Worm (Caenorhabditis elegans) whole organism, L3 larva: Measurements from ENCODE around the gene lon-3.

Experiments
- R02D3.7 ChIP-seq: fragments of 150-350 bp; optimal IDR thresholded peaks from 2 replicates; lab custom pipeline; 2014; ENCODE audit warnings: missing biosample characterization, missing genetic modification characterization
- aly-2 ChIP-seq: fragments of 150-350 bp; optimal IDR thresholded peaks from 2 replicates; lab custom pipeline; 2014; ENCODE audit warnings: missing biosample characterization, missing genetic modification characterization
- ceh-16 ChIP-seq: sonication (generic microtip); optimal IDR thresholded peaks from 2 replicates; lab custom pipeline; 2017; ENCODE audit warnings: missing biosample characterization, missing genetic modification characterization
- ceh-28 ChIP-seq: fragments of 150-350 bp; optimal IDR thresholded peaks from 2 replicates; lab custom pipeline; 2014; ENCODE audit warnings: missing biosample characterization, missing genetic modification reagents, missing genetic modification characterization
- daf-12 ChIP-seq: fragments of 150-350 bp; optimal IDR thresholded peaks from 2 replicates; lab custom pipeline; 2014; ENCODE audit warnings: missing biosample characterization, missing genetic modification reagents, missing genetic modification characterization
- egl-5 ChIP-seq: fragments of 150-350 bp; optimal IDR thresholded peaks from 2 replicates; lab custom pipeline; 2017; ENCODE audit warnings: missing biosample characterization, missing genetic modification reagents, missing genetic modification characterization, inconsistent platforms
- elt-3 ChIP-seq, 3 experiments: fragments of 150-350 bp in 1 of 3; sonication (generic microtip) in 2 of 3; optimal IDR thresholded peaks; 2 replicates in 2 of 3; 4 replicates in 1 of 3; lab custom pipeline; 2014 to 2017; ENCODE audit warnings: missing biosample characterization in 3 of 3, missing genetic modification characterization in 3 of 3
- eor-1 ChIP-seq, 2 experiments: fragments of 150-350 bp; optimal IDR thresholded peaks; 2 replicates each; lab custom pipeline; 2014 to 2018; ENCODE audit warnings: missing biosample characterization in 2 of 2, missing genetic modification characterization in 2 of 2
- fkh-10 ChIP-seq: sonication (generic microtip); optimal IDR thresholded peaks from 2 replicates; lab custom pipeline; 2017; ENCODE audit warnings: missing biosample characterization, missing genetic modification reagents, missing genetic modification characterization
- hmg-11 ChIP-seq: sonication (generic microtip); optimal IDR thresholded peaks from 2 replicates; lab custom pipeline; 2016; ENCODE audit warnings: missing genetic modification characterization, missing compliant biosample characterization
- jun-1 ChIP-seq: fragments of 150-350 bp; optimal IDR thresholded peaks from 2 replicates; lab custom pipeline; 2014; ENCODE audit warnings: missing biosample characterization, missing genetic modification reagents, missing genetic modification characterization
- lin-15B ChIP-seq: fragments of 150-350 bp; optimal IDR thresholded peaks from 2 replicates; lab custom pipeline; 2014; ENCODE audit warnings: missing biosample characterization, missing genetic modification characterization
- lin-39 ChIP-seq: fragments of 150-350 bp; optimal IDR thresholded peaks from 2 replicates; lab custom pipeline; 2018; ENCODE audit warnings: missing biosample characterization, missing genetic modification reagents, missing genetic modification characterization
- mml-1 ChIP-seq: fragments of 150-350 bp; sonication (generic microtip); optimal IDR thresholded peaks from 3 replicates; lab custom pipeline; 2014; ENCODE audit warnings: missing biosample characterization, missing genetic modification characterization
- nfya-1 ChIP-seq: sonication (generic microtip); optimal IDR thresholded peaks from 2 replicates; lab custom pipeline; 2017; ENCODE audit warnings: missing genetic modification characterization, mild to moderate bottlenecking, missing compliant biosample characterization, antibody characterized with exemption, moderate library complexity; ENCODE audit not compliant: insufficient read depth
- nhr-11 ChIP-seq: fragments of 150-350 bp; optimal IDR thresholded peaks from 2 replicates; lab custom pipeline; 2014; ENCODE audit warnings: missing biosample characterization, missing genetic modification characterization
- nhr-12 ChIP-seq: fragments of 150-350 bp; optimal IDR thresholded peaks from 2 replicates; lab custom pipeline; 2014; ENCODE audit warnings: missing biosample characterization, missing genetic modification characterization
- nhr-23 ChIP-seq: fragments of 150-350 bp; optimal IDR thresholded peaks from 2 replicates; lab custom pipeline; 2014; ENCODE audit warnings: missing biosample characterization, missing genetic modification reagents, missing genetic modification characterization
- nhr-237 ChIP-seq: fragments of 150-350 bp; optimal IDR thresholded peaks from 2 replicates; lab custom pipeline; 2014; ENCODE audit warnings: missing biosample characterization, missing genetic modification characterization
- nhr-25 ChIP-seq: sonication (generic microtip); optimal IDR thresholded peaks from 2 replicates; lab custom pipeline; 2017; ENCODE audit warnings: missing biosample characterization, missing genetic modification characterization
- nhr-28 ChIP-seq: fragments of 150-350 bp; optimal IDR thresholded peaks from 2 replicates; lab custom pipeline; 2014; ENCODE audit warnings: missing biosample characterization, missing genetic modification characterization
- nhr-43 ChIP-seq: sonication (generic microtip); optimal IDR thresholded peaks from 2 replicates; lab custom pipeline; 2016; ENCODE audit warnings: mild to moderate bottlenecking, missing genetic modification characterization, missing compliant biosample characterization; ENCODE audit not compliant: poor library complexity, severe bottlenecking
- nhr-67 ChIP-seq: fragments of 150-350 bp; optimal IDR thresholded peaks from 2 replicates; lab custom pipeline; 2014; ENCODE audit warnings: missing biosample characterization, missing genetic modification characterization
- nhr-76 ChIP-seq: fragments of 150-350 bp; sonication (generic microtip); optimal IDR thresholded peaks from 5 replicates; lab custom pipeline; 2014; ENCODE audit warnings: missing biosample characterization, missing genetic modification characterization
- pqm-1 ChIP-seq: fragments of 150-350 bp; optimal IDR thresholded peaks from 2 replicates; lab custom pipeline; 2017; ENCODE audit warnings: missing biosample characterization, missing genetic modification characterization, inconsistent platforms
- skn-1 ChIP-seq: fragments of 150-350 bp; optimal IDR thresholded peaks from 2 replicates; lab custom pipeline; 2014; ENCODE audit warnings: missing biosample characterization, missing genetic modification characterization
- tbx-2 ChIP-seq: sonication (generic microtip); optimal IDR thresholded peaks from 2 replicates; lab custom pipeline; 2016; ENCODE audit warnings: mild to moderate bottlenecking, missing genetic modification characterization, missing compliant biosample characterization
- unc-39 ChIP-seq: sonication (generic microtip); optimal IDR thresholded peaks from 4 replicates; lab custom pipeline; 2017; ENCODE audit warnings: missing biosample characterization, missing genetic modification characterization
- unc-62 ChIP-seq: fragments of 150-350 bp; sonication (generic microtip); optimal IDR thresholded peaks from 4 replicates; lab custom pipeline; 2014; ENCODE audit warnings: missing biosample characterization, missing genetic modification reagents, missing genetic modification characterization
- zag-1 ChIP-seq: fragments of 150-350 bp; optimal IDR thresholded peaks from 2 replicates; lab custom pipeline; 2014; ENCODE audit warnings: missing biosample characterization, missing genetic modification characterization

The lon-3 gene

DNA sequence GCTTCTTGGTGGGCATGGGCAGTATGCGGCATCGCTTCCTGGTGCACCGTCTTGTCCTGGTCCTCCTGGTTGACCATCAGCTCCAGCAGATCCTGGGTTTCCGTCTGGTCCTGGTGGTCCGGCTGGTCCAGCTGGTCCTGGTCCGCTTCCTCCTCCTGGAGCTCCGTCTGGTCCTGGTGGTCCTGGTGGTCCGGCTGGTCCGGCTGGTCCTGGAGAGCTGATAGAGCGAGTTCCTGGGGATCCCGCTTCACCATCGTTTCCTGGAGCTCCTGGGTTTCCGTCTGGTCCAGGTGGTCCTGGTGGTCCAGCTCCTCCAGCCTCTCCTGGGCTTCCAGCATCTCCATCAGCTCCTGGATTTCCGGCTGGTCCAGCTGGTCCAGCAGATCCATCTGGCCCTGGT lies 31.4 kb downstream of the lon-3 start:
- TF ChIP-seq eor-1 (tag; optimal IDR thresholded peaks at IDR 0.05; lab: Kevin White, UChicago) (no peak), nhr-23 (no peak), jun-1 (no peak), pqm-1 (tag; lab: Kevin White, UChicago) (no peak), nhr-11 (tag; lab: Kevin White, UChicago) (no peak), zag-1 (tag; lab: Kevin White, UChicago) (no peak), R02D3.7 (tag; lab: Kevin White, UChicago) (no peak), nhr-43 (no peak), nhr-28 (tag; lab: Kevin White, UChicago) (no peak), mml-1 (tag; lab: Kevin White, UChicago) (no peak), unc-62 (GFP tag; lab: Kevin White, UChicago) (no peak), unc-39 (tag; lab: Kevin White, UChicago) (no peak), egl-5 (tag; lab: Kevin White, UChicago) (no peak), hmg-11 (tag; lab: Kevin White, UChicago) (no peak), tbx-2 (tag; lab: Kevin White, UChicago) (no peak)
- TF ChIP-seq, all 47 proteins: peak for 0

DNA sequence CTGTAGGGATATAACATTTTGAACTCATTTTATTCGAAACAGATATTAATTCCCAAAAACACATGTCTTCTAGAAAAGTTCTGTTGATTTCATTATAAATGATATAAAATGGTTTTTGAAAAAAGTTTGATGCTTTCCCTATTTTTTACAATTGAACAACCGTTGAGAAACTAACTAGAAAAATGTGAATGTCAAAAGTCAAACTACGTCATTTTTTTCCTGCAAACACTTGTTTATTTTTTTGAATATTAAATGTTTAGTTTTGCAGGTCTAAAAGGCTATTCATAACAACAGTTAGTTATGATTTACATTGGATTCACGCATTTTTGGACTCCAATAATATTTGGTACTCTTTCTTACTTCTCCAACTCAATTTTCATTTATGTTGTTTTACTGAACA lies 35.5 kb downstream of the lon-3 start, which contains the start of gene srj-4:
srj-4 (plus strand) TSS at position 301 of the 400 bp plus-strand sequence.
- TF ChIP-seq nhr-67 (tag; lab: Kevin White, UChicago): no peak
- no peak for TF ChIP-seq nfya-1 (tag; lab: Kevin White, UChicago)
- no peak for TF ChIP-seq nhr-12 (tag; lab: Kevin White, UChicago)
- no peak for TF ChIP-seq pqm-1 (tag; lab: Kevin White, UChicago)
- no peak for TF ChIP-seq elt-3 (tag; optimal IDR thresholded peaks at IDR 0.05; lab: Kevin White, UChicago)
- no peak for TF ChIP-seq ceh-28 (tag; lab: Kevin White, UChicago)
- TF ChIP-seq lin-39 (tag; lab: Kevin White, UChicago): no peak
- no peak for TF ChIP-seq nhr-43
- no peak for TF ChIP-seq unc-62 (GFP tag; lab: Kevin White, UChicago)
- TF ChIP-seq nhr-237 (tag; lab: Kevin White, UChicago): no peak
- TF ChIP-seq eor-1 (tag; optimal IDR thresholded peaks at IDR 0.05; lab: Kevin White, UChicago): no peak
- TF ChIP-seq ceh-16 (tag; lab: Kevin White, UChicago): no peak
- no peak for TF ChIP-seq jun-1
- TF ChIP-seq skn-1 (tag; lab: Kevin White, UChicago): no peak
- no peak for TF ChIP-seq hmg-11 (tag; lab: Kevin White, UChicago)
- TF ChIP-seq daf-12 (tag; lab: Kevin White, UChicago): no peak
- TF ChIP-seq aly-2: no peak
- no peak for TF ChIP-seq unc-39 (tag; lab: Kevin White, UChicago)

DNA sequence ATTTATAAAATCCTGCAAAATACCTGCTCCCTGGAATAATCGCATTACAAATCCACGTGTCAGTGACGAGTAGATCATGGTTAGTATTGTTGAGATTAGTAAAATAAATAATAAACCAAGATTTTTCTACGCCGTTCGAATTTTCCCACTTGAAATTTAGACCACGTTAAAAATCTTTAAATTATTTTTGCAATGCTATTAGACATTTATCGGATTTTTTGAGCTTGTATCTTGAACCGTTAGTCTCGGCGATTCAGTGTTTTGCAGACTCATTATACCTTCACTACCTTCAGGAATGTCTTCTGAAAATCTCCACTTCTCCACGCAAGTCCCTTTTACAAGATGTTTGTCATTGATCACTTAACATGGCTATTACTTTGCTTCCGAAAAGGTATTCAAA lies 36.2 kb downstream of the lon-3 start, which contains the start of gene C27A7.5:
C27A7.5 (minus strand) TSS at position 101 of the 400 bp plus-strand sequence.
- no peak for TF ChIP-seq mml-1 (tag; lab: Kevin White, UChicago)
- no peak for TF ChIP-seq fkh-10 (GFP tag; lab: Kevin White, UChicago)

DNA sequence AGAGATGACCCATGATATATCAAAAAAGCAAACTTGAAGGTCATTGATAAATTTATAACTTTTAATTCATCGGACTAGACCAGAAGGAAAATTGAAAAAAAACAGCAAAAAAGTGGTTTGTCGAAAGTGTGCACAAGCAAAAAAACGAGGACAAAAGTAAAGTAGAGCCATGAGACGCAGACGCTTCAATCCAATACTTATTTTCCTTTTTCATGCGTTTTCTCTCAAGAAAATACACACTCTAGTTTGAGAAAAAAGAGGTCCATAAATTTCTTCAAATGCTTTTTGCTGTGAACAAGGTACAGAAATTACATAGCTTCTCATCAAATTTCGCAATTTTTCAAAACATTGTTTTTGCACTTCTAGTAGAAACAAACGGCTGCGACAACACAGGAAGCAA lies 37.3 kb downstream of the lon-3 start:
- TF ChIP-seq hmg-11 (tag; lab: Kevin White, UChicago): peak; percentile 34
- TF ChIP-seq nhr-28 (tag; lab: Kevin White, UChicago): no peak
- peak; percentile 15 for TF ChIP-seq nfya-1 (tag; lab: Kevin White, UChicago)

DNA sequence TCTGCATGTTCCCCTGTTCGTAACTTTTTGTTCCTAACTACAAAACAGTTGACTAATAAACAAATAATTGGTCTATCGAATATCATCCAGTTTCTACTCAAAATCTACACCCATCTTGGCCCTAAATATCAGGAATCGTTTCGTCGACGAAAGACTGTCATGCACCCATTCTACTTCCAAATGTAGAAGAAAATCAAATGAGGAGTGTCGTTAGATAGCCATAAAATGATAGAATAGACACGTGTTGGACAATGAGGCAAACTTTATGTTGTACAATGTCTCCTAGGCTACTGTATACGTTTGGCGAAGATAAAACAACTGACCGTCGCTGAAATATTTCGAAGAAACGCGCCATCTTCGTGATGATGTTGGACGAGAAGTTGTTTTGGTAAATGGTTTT lies 38.5 kb downstream of the lon-3 start:
- TF ChIP-seq egl-5 (tag; lab: Kevin White, UChicago) (peak; percentile 35), nhr-25 (peak; percentile 51), lin-15B (tag; lab: Kevin White, UChicago) (no peak)
- TF ChIP-seq, all 47 proteins: peak for 2

DNA sequence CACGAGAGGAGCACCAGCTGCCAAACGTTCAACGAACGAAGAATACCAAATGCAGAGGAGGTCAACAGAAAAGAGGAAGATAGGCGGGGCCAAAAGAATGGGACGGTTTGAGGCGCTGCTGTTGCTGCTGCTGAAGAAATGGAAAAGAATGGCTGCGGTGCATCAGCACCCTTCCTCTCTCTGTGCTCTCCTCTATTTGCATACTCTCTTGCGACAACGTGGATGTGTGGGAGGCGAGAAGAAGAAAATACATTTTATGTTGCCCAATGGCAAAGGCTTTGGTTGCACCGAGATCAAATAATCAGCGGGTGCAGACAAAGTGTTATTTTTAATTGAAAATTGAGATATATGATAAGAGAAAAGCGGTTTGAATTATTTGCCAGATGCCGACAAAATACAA lies 40.1 kb downstream of the lon-3 start:
- no peak for TF ChIP-seq mml-1 (tag; lab: Kevin White, UChicago)
- TF ChIP-seq nhr-76 (tag; lab: Kevin White, UChicago): no peak
- peak; percentile 25 for TF ChIP-seq nfya-1 (tag; lab: Kevin White, UChicago)
- no peak for TF ChIP-seq nhr-11 (tag; lab: Kevin White, UChicago)
- no peak for TF ChIP-seq nhr-28 (tag; lab: Kevin White, UChicago)
